Worm (Caenorhabditis elegans) whole organism, L2 larva: ENCODE results near the gene cct-6.
A peak's percentile ranks its signal among the peaks of the same experiment; 100 is the strongest.

Experiments
- C34F6.9 ChIP-seq: fragments of 150-350 bp; optimal IDR thresholded peaks from 2 replicates; lab custom pipeline; 2014; ENCODE audit warnings: missing biosample characterization, missing genetic modification characterization
- F13H6.1 ChIP-seq: sonication (generic microtip); optimal IDR thresholded peaks from 2 replicates; lab custom pipeline; 2016; ENCODE audit warnings: missing genetic modification characterization, missing compliant biosample characterization
- R02D3.7 ChIP-seq: fragments of 150-350 bp; optimal IDR thresholded peaks from 2 replicates; lab custom pipeline; 2014; ENCODE audit warnings: missing biosample characterization, missing genetic modification characterization
- Y55F3AM.14 ChIP-seq: fragments of 200-800 bp; sonication (Bioruptor generic); optimal IDR thresholded peaks from 2 replicates; lab custom pipeline; 2018; ENCODE audit warnings: mild to moderate bottlenecking, missing genetic modification characterization, missing compliant biosample characterization
- ZK546.5 ChIP-seq: sonication (generic microtip); optimal IDR thresholded peaks from 2 replicates; lab custom pipeline; 2017; ENCODE audit warnings: missing biosample characterization, missing genetic modification characterization
- alr-1 ChIP-seq: fragments of 150-350 bp; optimal IDR thresholded peaks from 2 replicates; lab custom pipeline; 2014; ENCODE audit warnings: missing biosample characterization, missing genetic modification characterization
- ama-1 ChIP-seq: fragments of 150-350 bp; optimal IDR thresholded peaks from 2 replicates; lab custom pipeline; 2018; ENCODE audit warnings: inconsistent platforms
- blmp-1 ChIP-seq: sonication (generic microtip); optimal IDR thresholded peaks from 2 replicates; lab custom pipeline; 2017; ENCODE audit warnings: missing genetic modification characterization, mild to moderate bottlenecking, missing compliant biosample characterization, antibody characterized with exemption, moderate library complexity; ENCODE audit not compliant: insufficient read depth
- ceh-16 ChIP-seq: fragments of 150-350 bp; optimal IDR thresholded peaks from 2 replicates; lab custom pipeline; 2014; ENCODE audit warnings: missing biosample characterization, missing genetic modification characterization
- crh-2 ChIP-seq: sonication (generic microtip); optimal IDR thresholded peaks from 2 replicates; lab custom pipeline; 2017; ENCODE audit warnings: missing biosample characterization, missing genetic modification characterization
- dmd-4 ChIP-seq: sonication (generic microtip); optimal IDR thresholded peaks from 2 replicates; lab custom pipeline; 2017; ENCODE audit warnings: missing biosample characterization, missing genetic modification characterization
- egl-27 ChIP-seq: sonication (generic microtip); optimal IDR thresholded peaks from 3 replicates; lab custom pipeline; 2017; ENCODE audit warnings: missing biosample characterization, missing genetic modification reagents, missing genetic modification characterization
- fos-1 ChIP-seq: fragments of 150-350 bp; optimal IDR thresholded peaks from 2 replicates; lab custom pipeline; 2014; ENCODE audit warnings: missing biosample characterization, missing genetic modification characterization
- gmeb-1 ChIP-seq: fragments of 150-350 bp; optimal IDR thresholded peaks from 2 replicates; lab custom pipeline; 2014; ENCODE audit warnings: missing biosample characterization, missing genetic modification characterization
- lin-11 ChIP-seq: fragments of 150-350 bp; sonication (generic microtip); optimal IDR thresholded peaks from 2 replicates; lab custom pipeline; 2014; ENCODE audit warnings: missing biosample characterization, missing genetic modification characterization, inconsistent platforms, mixed read lengths
- lin-39 ChIP-seq: fragments of 150-350 bp; optimal IDR thresholded peaks from 2 replicates; lab custom pipeline; 2014; ENCODE audit warnings: missing biosample characterization, missing genetic modification reagents, missing genetic modification characterization
- lsy-2 ChIP-seq, 2 experiments: fragments of 150-350 bp in 1 of 2; sonication (generic microtip) in 1 of 2; optimal IDR thresholded peaks; 2 replicates each; lab custom pipeline; 2014 to 2017; ENCODE audit warnings: missing biosample characterization in 2 of 2, missing genetic modification characterization in 2 of 2
- mab-5 ChIP-seq: fragments of 150-350 bp; optimal IDR thresholded peaks from 2 replicates; lab custom pipeline; 2014; ENCODE audit warnings: missing biosample characterization, missing genetic modification characterization
- mdl-1 ChIP-seq, 2 experiments: fragments of 150-350 bp in 1 of 2; sonication (generic microtip) in 1 of 2; optimal IDR thresholded peaks; 2 replicates each; lab custom pipeline; 2017; ENCODE audit warnings: missing biosample characterization in 2 of 2, missing genetic modification characterization in 2 of 2
- nhr-10 ChIP-seq: sonication (generic microtip); optimal IDR thresholded peaks from 2 replicates; lab custom pipeline; 2017; ENCODE audit warnings: missing biosample characterization, missing genetic modification characterization
- nhr-11 ChIP-seq: fragments of 150-350 bp; optimal IDR thresholded peaks from 2 replicates; lab custom pipeline; 2014; ENCODE audit warnings: missing biosample characterization, missing genetic modification characterization
- nhr-12 ChIP-seq: fragments of 150-350 bp; optimal IDR thresholded peaks from 2 replicates; lab custom pipeline; 2014; ENCODE audit warnings: missing biosample characterization, missing genetic modification characterization
- nhr-129 ChIP-seq: fragments of 150-350 bp; optimal IDR thresholded peaks from 2 replicates; lab custom pipeline; 2014; ENCODE audit warnings: missing biosample characterization, missing genetic modification characterization
- nhr-21 ChIP-seq: fragments of 150-350 bp; optimal IDR thresholded peaks from 2 replicates; lab custom pipeline; 2014; ENCODE audit warnings: missing biosample characterization, missing genetic modification characterization
- nhr-23 ChIP-seq: fragments of 150-350 bp; optimal IDR thresholded peaks from 2 replicates; lab custom pipeline; 2014; ENCODE audit warnings: missing biosample characterization, missing genetic modification reagents, missing genetic modification characterization
- nhr-25 ChIP-seq: fragments of 150-350 bp; sonication (generic microtip); optimal IDR thresholded peaks from 3 replicates; lab custom pipeline; 2014; ENCODE audit warnings: missing biosample characterization, missing genetic modification characterization
- nhr-77 ChIP-seq: fragments of 150-350 bp; optimal IDR thresholded peaks from 2 replicates; lab custom pipeline; 2014; ENCODE audit warnings: missing biosample characterization, missing genetic modification characterization
- peb-1 ChIP-seq: fragments of 150-350 bp; optimal IDR thresholded peaks from 2 replicates; lab custom pipeline; 2014; ENCODE audit warnings: missing biosample characterization, missing genetic modification characterization
- sem-4 ChIP-seq: fragments of 150-350 bp; optimal IDR thresholded peaks from 2 replicates; lab custom pipeline; 2014; ENCODE audit warnings: missing biosample characterization, missing genetic modification reagents, missing genetic modification characterization
- sma-9 ChIP-seq, 2 experiments: fragments of 150-350 bp in 1 of 2; sonication (generic microtip) in 1 of 2; optimal IDR thresholded peaks; 2 replicates each; lab custom pipeline; 2014 to 2016; ENCODE audit warnings: missing genetic modification characterization in 2 of 2, mild to moderate bottlenecking in 1 of 2, missing biosample characterization in 1 of 2, missing compliant biosample characterization in 1 of 2, missing genetic modification reagents in 1 of 2, moderate library complexity in 1 of 2
- snpc-4 ChIP-seq: fragments of 150-350 bp; optimal IDR thresholded peaks from 2 replicates; lab custom pipeline; 2014; ENCODE audit warnings: missing biosample characterization, missing genetic modification characterization
- unc-39 ChIP-seq: fragments of 150-350 bp; optimal IDR thresholded peaks from 2 replicates; lab custom pipeline; 2014; ENCODE audit warnings: missing biosample characterization, missing genetic modification characterization
- unc-55 ChIP-seq: fragments of 150-350 bp; sonication (generic microtip); optimal IDR thresholded peaks from 3 replicates; lab custom pipeline; 2014; ENCODE audit warnings: missing biosample characterization, missing genetic modification reagents, missing genetic modification characterization
- unc-62 ChIP-seq: fragments of 150-350 bp; optimal IDR thresholded peaks from 2 replicates; lab custom pipeline; 2014; ENCODE audit warnings: missing biosample characterization, missing genetic modification reagents, missing genetic modification characterization
- ztf-1 ChIP-seq: fragments of 200-800 bp; sonication (Bioruptor generic); conservative IDR thresholded peaks from 2 replicates; pipeline ENCODE4 v1.3.6; 2022; ENCODE audit warnings: missing genetic modification characterization, missing compliant biosample characterization
- ztf-4 ChIP-seq: fragments of 150-350 bp; optimal IDR thresholded peaks from 2 replicates; lab custom pipeline; 2014; ENCODE audit warnings: missing biosample characterization, missing genetic modification characterization

The cct-6 gene

DNA sequence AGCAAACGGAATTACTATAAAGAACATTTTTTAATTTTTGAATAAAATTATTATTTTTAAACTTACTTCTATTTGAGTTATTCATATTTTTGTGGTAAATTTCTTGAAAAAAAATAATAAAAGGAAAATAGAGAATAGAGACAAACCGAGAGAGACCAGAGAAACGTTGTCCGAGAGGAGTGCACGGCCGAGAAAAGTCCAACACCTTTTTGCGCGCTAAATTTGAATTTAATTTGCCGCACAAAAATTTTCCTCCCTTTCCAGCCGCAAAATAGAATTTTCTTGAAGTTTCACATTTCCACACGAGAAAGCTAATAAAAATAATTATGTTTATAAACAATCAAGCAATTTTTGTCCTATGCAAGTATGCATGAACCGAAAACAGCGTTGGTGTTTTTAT lies 16.3 kb upstream of the cct-6 start, which contains the start of the genes F01F1.11 and F01F1.3 (continued):
- TF ChIP-seq blmp-1 (tag; lab: Kevin White, UChicago), result peak; percentile 25
- TF ChIP-seq Y55F3AM.14, result no peak
- peak; percentile 82 for TF ChIP-seq crh-2 (tag; lab: Kevin White, UChicago)
- no peak for TF ChIP-seq ZK546.5
- peak; percentile 5 for TF ChIP-seq ztf-4 (tag; lab: Kevin White, UChicago)
- TF ChIP-seq nhr-10 (tag; lab: Kevin White, UChicago), result no peak
- peak; percentile 40 for TF ChIP-seq nhr-129 (tag; lab: Kevin White, UChicago)
- no peak for TF ChIP-seq mdl-1 (tag; optimal IDR thresholded peaks at IDR 0.05; lab: Kevin White, UChicago)
- peak; percentile 79 for TF ChIP-seq F13H6.1 (tag; lab: Kevin White, UChicago)
- TF ChIP-seq peb-1 (tag; lab: Kevin White, UChicago), result no peak
- peak; percentile 33 for TF ChIP-seq fos-1 (tag; lab: Kevin White, UChicago)
- no peak for TF ChIP-seq nhr-23
- TF ChIP-seq unc-55 (GFP tag; lab: Kevin White, UChicago), result peak; percentile 84
- TF ChIP-seq unc-39 (tag; lab: Kevin White, UChicago), result no peak

DNA sequence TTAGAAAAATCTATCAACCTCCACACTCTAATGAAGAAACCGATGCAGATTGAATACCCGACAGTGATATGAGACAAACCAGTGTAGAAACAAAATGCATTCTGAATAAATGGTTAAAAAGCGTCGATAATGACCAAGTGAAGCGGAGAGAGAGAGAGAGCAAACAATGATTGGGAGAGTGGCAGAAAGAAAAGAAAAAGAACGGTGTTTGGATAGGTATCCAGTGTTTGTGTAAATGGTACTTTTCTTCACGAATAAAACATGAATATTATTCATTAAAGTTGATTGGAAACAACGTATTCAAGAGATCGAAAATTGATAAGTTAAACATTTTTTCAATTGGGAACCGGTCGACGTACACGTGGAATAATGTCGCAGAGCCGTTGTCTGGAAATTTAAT lies 13.9 kb upstream of the cct-6 start, which contains the start of gene F01F1.15:
TSS of gene F01F1.15 (minus strand) at position 101 of the 400 bp plus-strand sequence.
- no peak for TF ChIP-seq gmeb-1 (tag; lab: Kevin White, UChicago)
- TF ChIP-seq peb-1 (tag; lab: Kevin White, UChicago), result no peak
- no peak for TF ChIP-seq mdl-1 (tag; optimal IDR thresholded peaks at IDR 0.05; lab: Kevin White, UChicago)
- no peak for TF ChIP-seq ceh-16 (tag; lab: Kevin White, UChicago)
- TF ChIP-seq nhr-25 (tag; lab: Kevin White, UChicago), result no peak
- no peak for TF ChIP-seq ztf-4 (tag; lab: Kevin White, UChicago)
- no peak for TF ChIP-seq sem-4 (tag; lab: Kevin White, UChicago)
- TF ChIP-seq nhr-21, result no peak
- no peak for TF ChIP-seq unc-39 (tag; lab: Kevin White, UChicago)
- TF ChIP-seq ztf-1 (GFP tag; lab: Robert Waterston, UW), result no peak
- no peak for TF ChIP-seq alr-1 (tag; lab: Kevin White, UChicago)
- TF ChIP-seq nhr-77, result no peak
- TF ChIP-seq ZK546.5, result no peak
- TF ChIP-seq lin-11 (tag; lab: Kevin White, UChicago), result no peak
- no peak for TF ChIP-seq dmd-4

DNA sequence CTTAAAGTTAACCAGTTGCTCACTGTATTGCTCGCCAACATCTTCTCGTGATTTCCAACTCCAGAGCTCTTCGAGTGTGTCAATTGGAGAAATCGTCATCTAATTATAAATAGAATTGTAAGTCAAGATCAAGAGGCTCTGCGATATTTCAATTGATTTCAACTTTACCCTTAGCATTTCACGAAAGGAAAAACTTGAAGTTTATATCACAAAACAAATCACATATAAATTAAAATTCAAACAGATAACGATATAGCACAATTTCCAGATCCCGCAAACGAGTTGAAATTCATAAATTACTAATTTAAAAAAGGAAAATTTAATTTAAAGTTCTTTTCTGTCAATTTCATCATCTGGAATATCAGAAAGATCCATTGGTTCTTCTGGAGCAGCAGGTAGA lies 12.9 kb upstream of the cct-6 start, which contains the start of gene eng-1:
TSS of gene eng-1 (minus strand) at position 101 of the 400 bp plus-strand sequence.
- no peak for TF ChIP-seq crh-2 (tag; lab: Kevin White, UChicago)
- TF ChIP-seq snpc-4 (tag; lab: Kevin White, UChicago), result no peak
- TF ChIP-seq sma-9 (GFP tag; optimal IDR thresholded peaks at IDR 0.05; lab: Kevin White, UChicago), result no peak
- TF ChIP-seq sma-9 (tag; optimal IDR thresholded peaks at IDR 0.05; lab: Kevin White, UChicago), result no peak
- no peak for TF ChIP-seq nhr-12 (tag; lab: Kevin White, UChicago)
- TF ChIP-seq ztf-1 (GFP tag; lab: Robert Waterston, UW), result no peak
- TF ChIP-seq egl-27 (tag; lab: Kevin White, UChicago), result no peak
- TF ChIP-seq alr-1 (tag; lab: Kevin White, UChicago), result no peak
- TF ChIP-seq lsy-2 (tag; optimal IDR thresholded peaks at IDR 0.05; lab: Kevin White, UChicago), result no peak
- TF ChIP-seq F13H6.1 (tag; lab: Kevin White, UChicago), result no peak
- no peak for TF ChIP-seq gmeb-1 (tag; lab: Kevin White, UChicago)
- no peak for TF ChIP-seq R02D3.7
- no peak for TF ChIP-seq mab-5 (tag; lab: Kevin White, UChicago)
- no peak for TF ChIP-seq nhr-77
- no peak for TF ChIP-seq unc-62 (GFP tag; lab: Kevin White, UChicago)
- TF ChIP-seq peb-1 (tag; lab: Kevin White, UChicago), result no peak
- TF ChIP-seq sem-4 (tag; lab: Kevin White, UChicago), result no peak
- no peak for TF ChIP-seq ama-1 (lab: Kevin White, UChicago)
- no peak for TF ChIP-seq lin-39 (tag; lab: Kevin White, UChicago)
- no peak for TF ChIP-seq Y55F3AM.14

DNA sequence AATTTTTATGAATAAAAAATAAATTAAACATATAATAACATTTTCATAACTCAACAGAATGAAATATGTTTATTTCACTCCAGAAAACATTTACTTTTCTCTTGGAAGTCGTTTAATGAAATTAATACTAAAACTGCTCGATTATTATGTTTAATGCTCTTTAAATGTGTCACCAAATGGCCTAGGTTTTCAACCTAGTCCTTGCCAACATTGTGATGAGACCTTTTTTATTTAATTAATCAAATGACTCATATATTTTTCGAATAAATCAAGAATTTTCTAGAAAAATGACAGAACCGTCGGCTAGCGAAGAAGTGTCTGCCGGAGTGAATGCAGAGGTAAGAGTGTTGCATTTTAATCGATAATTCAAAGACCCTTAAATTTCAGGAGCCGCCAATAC lies 8.8 kb upstream of the cct-6 start, which contains the start of gene rabn-5:
TSS of gene rabn-5 (plus strand) at position 284 of the 400 bp plus-strand sequence.
- no peak for TF ChIP-seq blmp-1 (tag; lab: Kevin White, UChicago)
- peak; percentile 53 for TF ChIP-seq C34F6.9 (tag; lab: Kevin White, UChicago)
- TF ChIP-seq fos-1 (tag; lab: Kevin White, UChicago), result peak; percentile 57
- no peak for TF ChIP-seq F13H6.1 (tag; lab: Kevin White, UChicago)
- TF ChIP-seq nhr-11, result no peak
